Worm (Caenorhabditis elegans) whole organism, L4 larva: ENCODE results near the gene gcy-27.

Experiments used
- D1046.2 ChIP-seq: fragments of 200-800 bp; sonication (Bioruptor generic); IDR thresholded peaks from 2 replicates; pipeline ENCODE4 v1.3.6; 2022; ENCODE audit warnings: missing genetic modification characterization, missing compliant biosample characterization
- F10B5.3 ChIP-seq: sonication (generic microtip); optimal IDR thresholded peaks from 2 replicates; lab custom pipeline; 2016; ENCODE audit warnings: mild to moderate bottlenecking, missing genetic modification characterization, missing compliant biosample characterization
- F44E2.7 ChIP-seq: fragments of 200-800 bp; sonication (Bioruptor generic); IDR thresholded peaks from 2 replicates; pipeline ENCODE4 v2.1.2; 2022; ENCODE audit warnings: missing genetic modification characterization, missing compliant biosample characterization
- F49E8.2 ChIP-seq: sonication (generic microtip); optimal IDR thresholded peaks from 2 replicates; lab custom pipeline; 2016; ENCODE audit warnings: missing compliant biosample characterization, mild to moderate bottlenecking, missing genetic modification characterization, borderline replicate concordance
- R02D3.7 ChIP-seq: fragments of 150-350 bp; sonication (generic microtip); optimal IDR thresholded peaks from 3 replicates; lab custom pipeline; 2014; ENCODE audit warnings: missing biosample characterization, missing genetic modification characterization
- T20F7.1 ChIP-seq: fragments of 200-800 bp; sonication (Bioruptor generic); optimal IDR thresholded peaks from 2 replicates; lab custom pipeline; 2018; ENCODE audit warnings: mild to moderate bottlenecking, missing genetic modification characterization, missing compliant biosample characterization
- Y105C5A.15 ChIP-seq: fragments of 200-800 bp; sonication (Bioruptor generic); IDR thresholded peaks from 2 replicates; pipeline ENCODE4 v1.3.6; 2022; ENCODE audit warnings: missing genetic modification characterization, missing compliant biosample characterization
- Y48G9A.11 ChIP-seq: fragments of 200-800 bp; sonication (Bioruptor generic); IDR thresholded peaks from 2 replicates; pipeline ENCODE4 v1.3.6; 2022; ENCODE audit warnings: missing genetic modification reagents, missing genetic modification characterization, missing compliant biosample characterization
- Y75B8A.6 ChIP-seq: fragments of 200-800 bp; sonication (Bioruptor generic); IDR thresholded peaks from 2 replicates; pipeline ENCODE4 v1.3.6; 2022; ENCODE audit warnings: missing genetic modification reagents, missing genetic modification characterization, missing compliant biosample characterization
- ZK546.5 ChIP-seq, 2 experiments: sonication (generic microtip); optimal IDR thresholded peaks; 2 replicates each; lab custom pipeline; 2017; ENCODE audit warnings: missing biosample characterization in 2 of 2, missing genetic modification characterization in 2 of 2
- aha-1 ChIP-seq: fragments of 150-350 bp; peaks from one replicate; lab custom pipeline; 2014; ENCODE audit warnings: missing biosample characterization, missing genetic modification characterization
- aly-2 ChIP-seq: sonication (generic microtip); optimal IDR thresholded peaks from 2 replicates; lab custom pipeline; 2018; ENCODE audit warnings: missing biosample characterization, missing genetic modification characterization
- ama-1 ChIP-seq: fragments of 150-350 bp; optimal IDR thresholded peaks from 2 replicates; lab custom pipeline; 2014; ENCODE audit warnings: inconsistent platforms, mixed read lengths
- ceh-20 ChIP-seq: fragments of 200-800 bp; sonication (Bioruptor generic); IDR thresholded peaks from 2 replicates; pipeline ENCODE4 v1.3.6; 2022; ENCODE audit warnings: missing genetic modification reagents, missing genetic modification characterization, missing compliant biosample characterization
- ces-1 ChIP-seq: fragments of 150-350 bp; sonication (generic microtip); optimal IDR thresholded peaks from 4 replicates; lab custom pipeline; 2014; ENCODE audit warnings: missing biosample characterization, missing genetic modification reagents, missing genetic modification characterization
- cey-2 ChIP-seq: sonication (generic microtip); optimal IDR thresholded peaks from 3 replicates; lab custom pipeline; 2017; ENCODE audit warnings: missing genetic modification characterization, mild to moderate bottlenecking, missing compliant biosample characterization, antibody characterized with exemption, borderline replicate concordance; ENCODE audit not compliant: insufficient read depth
- daf-16 ChIP-seq, 3 experiments: sonication (generic microtip); optimal IDR thresholded peaks; 2 replicates each; lab custom pipeline; 2016 to 2017; ENCODE audit warnings: missing genetic modification characterization in 3 of 3, missing genetic modification reagents in 3 of 3, mild to moderate bottlenecking in 2 of 3, missing compliant biosample characterization in 2 of 3, missing biosample characterization in 1 of 3, moderate library complexity in 1 of 3
- daf-19 ChIP-seq: fragments of 200-800 bp; sonication (Bioruptor generic); conservative IDR thresholded peaks from 2 replicates; pipeline ENCODE4 v1.3.6; 2022; ENCODE audit warnings: missing genetic modification characterization, missing compliant biosample characterization
- dmd-6 ChIP-seq: fragments of 200-800 bp; sonication (Bioruptor generic); IDR thresholded peaks from 2 replicates; pipeline ENCODE4 v1.3.6; 2022; ENCODE audit warnings: missing genetic modification reagents, missing genetic modification characterization, missing compliant biosample characterization
- dmd-9 ChIP-seq: fragments of 200-800 bp; sonication (Bioruptor generic); IDR thresholded peaks from 2 replicates; pipeline ENCODE4 v1.3.6; 2022; ENCODE audit warnings: missing genetic modification reagents, missing genetic modification characterization, missing compliant biosample characterization
- dpl-1 ChIP-seq: fragments of 150-350 bp; optimal IDR thresholded peaks from 2 replicates; lab custom pipeline; 2014; ENCODE audit warnings: missing biosample characterization, missing genetic modification reagents, missing genetic modification characterization
- dve-1 ChIP-seq: sonication (generic microtip); optimal IDR thresholded peaks from 2 replicates; lab custom pipeline; 2017; ENCODE audit warnings: antibody characterized with exemption, mild to moderate bottlenecking, missing genetic modification characterization, missing compliant biosample characterization; ENCODE audit not compliant: insufficient read depth
- egl-27 ChIP-seq: sonication (generic microtip); optimal IDR thresholded peaks from 3 replicates; lab custom pipeline; 2017; ENCODE audit warnings: missing biosample characterization, missing genetic modification reagents, missing genetic modification characterization
- fos-1 ChIP-seq: fragments of 150-350 bp; optimal IDR thresholded peaks from 2 replicates; lab custom pipeline; 2014; ENCODE audit warnings: missing biosample characterization, missing genetic modification characterization
- hlh-11 ChIP-seq: fragments of 200-800 bp; sonication (Bioruptor generic); optimal IDR thresholded peaks from 2 replicates; lab custom pipeline; 2018; ENCODE audit warnings: mild to moderate bottlenecking, missing genetic modification characterization, missing compliant biosample characterization
- hlh-30 ChIP-seq: sonication (generic microtip); optimal IDR thresholded peaks from 2 replicates; lab custom pipeline; 2017; ENCODE audit warnings: antibody characterized with exemption, mild to moderate bottlenecking, missing genetic modification characterization, missing compliant biosample characterization; ENCODE audit not compliant: insufficient read depth
- hmg-1.1 ChIP-seq: fragments of 200-800 bp; sonication (Bioruptor generic); IDR thresholded peaks from 2 replicates; pipeline ENCODE4 v1.3.6; 2022; ENCODE audit warnings: missing genetic modification reagents, missing genetic modification characterization, missing compliant biosample characterization
- lin-38 ChIP-seq: fragments of 200-800 bp; sonication (Bioruptor generic); IDR thresholded peaks from 2 replicates; pipeline ENCODE4 v1.3.6; 2022; ENCODE audit warnings: missing genetic modification reagents, missing genetic modification characterization, missing compliant biosample characterization
- lir-3 ChIP-seq: sonication (generic microtip); optimal IDR thresholded peaks from 2 replicates; lab custom pipeline; 2016; ENCODE audit warnings: mild to moderate bottlenecking, missing genetic modification characterization, missing compliant biosample characterization
- madf-9 ChIP-seq: fragments of 200-800 bp; sonication (Bioruptor generic); conservative IDR thresholded peaks from 2 replicates; pipeline ENCODE4 v1.3.6; 2022; ENCODE audit warnings: missing genetic modification reagents, missing genetic modification characterization, missing compliant biosample characterization
- mdl-1 ChIP-seq, 2 experiments: fragments of 150-350 bp in 1 of 2; sonication (generic microtip) in 1 of 2; optimal IDR thresholded peaks; 2 replicates each; lab custom pipeline; 2014 to 2017; ENCODE audit warnings: missing biosample characterization in 2 of 2, missing genetic modification characterization in 2 of 2
- mep-1 ChIP-seq: fragments of 150-350 bp; sonication (generic microtip); optimal IDR thresholded peaks from 3 replicates; lab custom pipeline; 2014; ENCODE audit warnings: missing biosample characterization, missing genetic modification characterization
- nhr-10 ChIP-seq: fragments of 150-350 bp; optimal IDR thresholded peaks from 2 replicates; lab custom pipeline; 2014; ENCODE audit warnings: missing biosample characterization, missing genetic modification characterization
- nhr-102 ChIP-seq: sonication (generic microtip); optimal IDR thresholded peaks from 2 replicates; lab custom pipeline; 2016; ENCODE audit warnings: mild to moderate bottlenecking, missing genetic modification characterization, moderate library complexity, missing compliant biosample characterization
- nhr-237 ChIP-seq: sonication (generic microtip); optimal IDR thresholded peaks from 2 replicates; lab custom pipeline; 2017; ENCODE audit warnings: missing biosample characterization, missing genetic modification characterization
- nhr-25 ChIP-seq: sonication (generic microtip); optimal IDR thresholded peaks from 2 replicates; lab custom pipeline; 2017; ENCODE audit warnings: missing genetic modification characterization, mild to moderate bottlenecking, missing compliant biosample characterization, antibody characterized with exemption, moderate library complexity, borderline replicate concordance; ENCODE audit not compliant: insufficient read depth
- nhr-28 ChIP-seq: fragments of 150-350 bp; optimal IDR thresholded peaks from 2 replicates; lab custom pipeline; 2014; ENCODE audit warnings: missing biosample characterization, missing genetic modification characterization
- nhr-76 ChIP-seq: fragments of 150-350 bp; optimal IDR thresholded peaks from 2 replicates; lab custom pipeline; 2014; ENCODE audit warnings: missing biosample characterization, missing genetic modification characterization
- rbr-2 ChIP-seq: sonication (generic microtip); optimal IDR thresholded peaks from 2 replicates; lab custom pipeline; 2016; ENCODE audit warnings: missing genotype, missing genetic modification characterization, missing compliant biosample characterization
- snpc-4 ChIP-seq: fragments of 150-350 bp; optimal IDR thresholded peaks from 2 replicates; lab custom pipeline; 2014; ENCODE audit warnings: missing biosample characterization, missing genetic modification characterization
- spr-1 ChIP-seq: sonication (generic microtip); optimal IDR thresholded peaks from 2 replicates; lab custom pipeline; 2016; ENCODE audit warnings: mild to moderate bottlenecking, missing genetic modification characterization, missing compliant biosample characterization
- spr-3 ChIP-seq: fragments of 200-800 bp; sonication (Bioruptor generic); optimal IDR thresholded peaks from 2 replicates; lab custom pipeline; 2018; ENCODE audit warnings: mild to moderate bottlenecking, missing genetic modification characterization, missing compliant biosample characterization
- tag-97 ChIP-seq: fragments of 200-800 bp; sonication (Bioruptor generic); IDR thresholded peaks from 2 replicates; pipeline ENCODE4 v1.3.6; 2022; ENCODE audit warnings: missing genetic modification characterization, missing compliant biosample characterization
- tra-1 ChIP-seq: fragments of 200-800 bp; sonication (Bioruptor generic); IDR thresholded peaks from 2 replicates; pipeline ENCODE4 v1.3.6; 2022; ENCODE audit warnings: missing genetic modification reagents, missing genetic modification characterization, missing compliant biosample characterization
- unc-62 ChIP-seq, 3 experiments: fragments of 150-350 bp in 1 of 3; sonication (generic microtip); optimal IDR thresholded peaks in 2 of 3; peaks in 1 of 3; 1 replicate in 1 of 3; 2 replicates in 2 of 3; lab custom pipeline; 2014 to 2017; ENCODE audit warnings: missing biosample characterization in 3 of 3, missing genetic modification characterization in 3 of 3, missing genetic modification reagents in 3 of 3, missing genotype in 1 of 3
- vab-7 ChIP-seq: fragments of 200-800 bp; sonication (Bioruptor generic); IDR thresholded peaks from 2 replicates; pipeline ENCODE4 v1.3.6; 2022; ENCODE audit warnings: missing genetic modification reagents, missing genetic modification characterization, missing compliant biosample characterization
- zfp-2 ChIP-seq: sonication (generic microtip); optimal IDR thresholded peaks from 2 replicates; lab custom pipeline; 2016; ENCODE audit warnings: mild to moderate bottlenecking, missing genetic modification characterization, missing compliant biosample characterization
- zip-11 ChIP-seq: fragments of 200-800 bp; sonication (Bioruptor generic); IDR thresholded peaks from 2 replicates; pipeline ENCODE4 v1.3.6; 2022; ENCODE audit warnings: missing genetic modification characterization, missing compliant biosample characterization
- ztf-7 ChIP-seq: fragments of 150-350 bp; optimal IDR thresholded peaks from 2 replicates; lab custom pipeline; 2014; ENCODE audit warnings: missing biosample characterization, missing genetic modification characterization

The gcy-27 gene

ce11 chrIV:17471870-17472459, 35.5 kb upstream of the gcy-27 start, which contains the start of gene epic-1:
Gene epic-1, minus strand, starts transcription at chrIV:17471920.
- no peak for TF ChIP-seq lin-38 (GFP tag; lab: Robert Waterston, UW)
- no peak for TF ChIP-seq T20F7.1
- no peak for TF ChIP-seq lir-3
- no peak for TF ChIP-seq nhr-76
- TF ChIP-seq D1046.2 (GFP tag; lab: Robert Waterston, UW): no peak
- no peak for TF ChIP-seq ZK546.5 (tag; optimal IDR thresholded peaks at IDR 0.05; lab: Kevin White, UChicago)
- no peak for TF ChIP-seq spr-3
- no peak for TF ChIP-seq R02D3.7 (tag; lab: Kevin White, UChicago)
- no peak for TF ChIP-seq vab-7 (GFP tag; lab: Robert Waterston, UW)
- no peak for TF ChIP-seq nhr-102 (tag; lab: Kevin White, UChicago)
- TF ChIP-seq zfp-2 (tag; lab: Kevin White, UChicago): no peak
- TF ChIP-seq Y75B8A.6 (GFP tag; lab: Robert Waterston, UW): no peak
- TF ChIP-seq dve-1 (tag; lab: Kevin White, UChicago): peak; percentile 18
- no peak for TF ChIP-seq egl-27 (tag; lab: Kevin White, UChicago)
- no peak for TF ChIP-seq Y48G9A.11 (GFP tag; lab: Robert Waterston, UW)
- TF ChIP-seq tra-1: no peak
- TF ChIP-seq nhr-10: no peak
- peak; percentile 55 for TF ChIP-seq hlh-11 (tag; lab: Kevin White, UChicago)
- no peak for TF ChIP-seq dmd-9 (GFP tag; lab: Robert Waterston, UW)
- TF ChIP-seq cey-2: no peak
- TF ChIP-seq daf-16 (GFP tag; optimal IDR thresholded peaks at IDR 0.05; lab: Kevin White, UChicago): no peak
- no peak for TF ChIP-seq daf-16 (tag; optimal IDR thresholded peaks at IDR 0.05; lab: Kevin White, UChicago)
- TF ChIP-seq aly-2: no peak
- peak; percentile 31 for TF ChIP-seq nhr-28 (tag; lab: Kevin White, UChicago)
- no peak for TF ChIP-seq Y105C5A.15 (GFP tag; lab: Robert Waterston, UW)
- TF ChIP-seq ama-1: no peak
- TF ChIP-seq madf-9 (GFP tag; lab: Robert Waterston, UW): no peak
- peak in 1 of 2 experiments; percentile 14 for TF ChIP-seq mdl-1 (tag; optimal IDR thresholded peaks at IDR 0.05; lab: Kevin White, UChicago)
- TF ChIP-seq tag-97: no peak
- no peak for TF ChIP-seq rbr-2 (tag; lab: Kevin White, UChicago)
- TF ChIP-seq aha-1: peak; percentile 55
- TF ChIP-seq snpc-4 (tag; lab: Kevin White, UChicago): no peak
- no peak for TF ChIP-seq dpl-1 (GFP tag; lab: Kevin White, UChicago)
- peak; percentile 33 for TF ChIP-seq mep-1 (tag; lab: Kevin White, UChicago)
- TF ChIP-seq spr-1 (tag; lab: Kevin White, UChicago): no peak
- no peak for TF ChIP-seq F10B5.3
- no peak for TF ChIP-seq hmg-1.1 (GFP tag; lab: Robert Waterston, UW)
- no peak for TF ChIP-seq F49E8.2
- no peak for TF ChIP-seq ceh-20 (GFP tag; lab: Robert Waterston, UW)
- peak; percentile 32; the same call in 1 of the 2 replicates for TF ChIP-seq dmd-6 (GFP tag; lab: Robert Waterston, UW)
- peak; percentile 64 for TF ChIP-seq nhr-25 (tag; lab: Kevin White, UChicago)
- TF ChIP-seq fos-1 (tag; lab: Kevin White, UChicago): no peak
- TF ChIP-seq unc-62 (GFP tag; optimal IDR thresholded peaks at IDR 0.05 in 1 of 2; lab: Kevin White, UChicago): no peak
- TF ChIP-seq unc-62 (tag; optimal IDR thresholded peaks at IDR 0.05; lab: Kevin White, UChicago): no peak
- TF ChIP-seq nhr-237 (tag; lab: Kevin White, UChicago): no peak
- TF ChIP-seq F44E2.7 (GFP tag; lab: Robert Waterston, UW): no peak
- no peak for TF ChIP-seq zip-11
- TF ChIP-seq ces-1 (GFP tag; lab: Kevin White, UChicago): no peak
- TF ChIP-seq hlh-30: peak; percentile 37
- TF ChIP-seq ztf-7 (tag; lab: Kevin White, UChicago): no peak
- no peak for TF ChIP-seq daf-19 (GFP tag; lab: Robert Waterston, UW)
